Worm (Caenorhabditis elegans): Measurements from ENCODE around the gene set-4.

ce11 chrII:6283074-6283473 lies 48.1 kb downstream of the set-4 start, which contains the start of gene F13H8.1:
- TF ChIP-seq tbx-2 (tag; optimal IDR thresholded peaks at IDR 0.05) (no peak), aly-2 (tag; optimal IDR thresholded peaks at IDR 0.05) (no peak), vab-15 (tag; optimal IDR thresholded peaks at IDR 0.05) (no peak), ceh-8 (GFP tag; optimal IDR thresholded peaks at IDR 0.05) (no peak), ama-1 (optimal IDR thresholded peaks at IDR 0.05) (no peak), zip-4 (GFP tag; optimal IDR thresholded peaks at IDR 0.05) (no peak)
